Fruit fly (Drosophila melanogaster) whole organism, pupa: ENCODE data around the gene BORCS6.

ENCODE experiments used
- CG10348 ChIP-seq: fragments of 200-800 bp; sonication (Bioruptor generic); IDR thresholded peaks from 2 replicates; pipeline ENCODE4 v1.3.6; 2022; ENCODE audit warnings: missing biosample characterization, missing genetic modification characterization
- CG12605 ChIP-seq: fragments of 200-800 bp; sonication (Bioruptor generic); IDR thresholded peaks from 2 replicates; pipeline ENCODE4 v1.3.6; 2022; ENCODE audit warnings: missing biosample characterization, missing genetic modification characterization
- CG13204 ChIP-seq: fragments of 200-800 bp; sonication (Bioruptor generic); optimal IDR thresholded peaks from 2 replicates; lab custom pipeline; 2018; ENCODE audit warnings: missing biosample characterization, mild to moderate bottlenecking, missing genetic modification characterization, moderate library complexity
- CG14655 ChIP-seq: fragments of 200-800 bp; sonication (Bioruptor generic); optimal IDR thresholded peaks from 3 replicates; lab custom pipeline; 2017; ENCODE audit warnings: mild to moderate bottlenecking, missing biosample characterization, missing genetic modification reagents, missing genetic modification characterization
- CG15710 ChIP-seq: fragments of 200-800 bp; sonication (Bioruptor generic); optimal IDR thresholded peaks from 2 replicates; lab custom pipeline; 2018; ENCODE audit warnings: missing biosample characterization, mild to moderate bottlenecking, missing genetic modification characterization, moderate library complexity
- CG17806 ChIP-seq: fragments of 200-800 bp; sonication (Bioruptor generic); optimal IDR thresholded peaks from 2 replicates; lab custom pipeline; 2018; ENCODE audit warnings: missing biosample characterization, mild to moderate bottlenecking, missing genetic modification characterization, moderate library complexity
- CG32121 ChIP-seq: fragments of 200-800 bp; sonication (Bioruptor generic); IDR thresholded peaks from 2 replicates; pipeline ENCODE4 v1.3.6; 2022; ENCODE audit warnings: missing biosample characterization, missing genetic modification characterization
- CG34367 ChIP-seq: fragments of 200-800 bp; sonication (Bioruptor generic); optimal IDR thresholded peaks from 2 replicates; lab custom pipeline; 2018; ENCODE audit warnings: missing biosample characterization, mild to moderate bottlenecking, missing genetic modification characterization
- CG4496 ChIP-seq: fragments of 200-800 bp; sonication (Bioruptor generic); IDR thresholded peaks from 3 replicates; pipeline ENCODE4 v1.3.6; 2022; ENCODE audit warnings: missing biosample characterization, missing genetic modification characterization
- CG8159 ChIP-seq: fragments of 200-800 bp; sonication (Bioruptor generic); optimal IDR thresholded peaks from 3 replicates; lab custom pipeline; 2018; ENCODE audit warnings: missing biosample characterization, mild to moderate bottlenecking, missing genetic modification characterization, moderate library complexity
- CG8301 ChIP-seq: fragments of 200-800 bp; sonication (Bioruptor generic); optimal IDR thresholded peaks from 2 replicates; lab custom pipeline; 2018; ENCODE audit warnings: missing biosample characterization, mild to moderate bottlenecking, missing genetic modification characterization
- CG9948 ChIP-seq: fragments of 200-800 bp; sonication (Bioruptor generic); optimal IDR thresholded peaks from 2 replicates; lab custom pipeline; 2018; ENCODE audit warnings: missing biosample characterization, mild to moderate bottlenecking, missing genetic modification characterization, moderate library complexity
- D1 ChIP-seq: fragments of 200-800 bp; sonication (Bioruptor generic); optimal IDR thresholded peaks from 2 replicates; lab custom pipeline; 2018; ENCODE audit warnings: missing biosample characterization, mild to moderate bottlenecking, missing genetic modification characterization, moderate library complexity
- EcR ChIP-seq: fragments of 200-800 bp; sonication (Bioruptor generic); optimal IDR thresholded peaks from 3 replicates; lab custom pipeline; 2019; ENCODE audit warnings: missing biosample characterization, missing genetic modification characterization, mild to moderate bottlenecking, moderate library complexity, missing genetic modification reagents
- Ets98B ChIP-seq: fragments of 200-800 bp; sonication (Bioruptor generic); IDR thresholded peaks from 2 replicates; pipeline ENCODE4 v1.3.6; 2022; ENCODE audit warnings: missing biosample characterization, missing genetic modification characterization
- Pif1A ChIP-seq: fragments of 200-800 bp; sonication (Bioruptor generic); optimal IDR thresholded peaks from 3 replicates; lab custom pipeline; 2016; ENCODE audit warnings: missing biosample characterization, missing genetic modification characterization
- Pif1B ChIP-seq: fragments of 200-800 bp; sonication (Bioruptor generic); optimal IDR thresholded peaks from 3 replicates; lab custom pipeline; 2016; ENCODE audit warnings: missing biosample characterization, missing genetic modification characterization
- Snoo ChIP-seq: fragments of 200-800 bp; sonication (Bioruptor generic); optimal IDR thresholded peaks from 3 replicates; lab custom pipeline; 2017; ENCODE audit warnings: missing biosample characterization, mild to moderate bottlenecking, missing genetic modification characterization, inconsistent platforms
- fd96Ca ChIP-seq: fragments of 200-800 bp; sonication (Bioruptor generic); IDR thresholded peaks from 3 replicates; pipeline ENCODE4 v1.3.6; 2022; ENCODE audit warnings: missing biosample characterization, missing genetic modification characterization
- gl ChIP-seq: fragments of 200-800 bp; sonication (Bioruptor generic); optimal IDR thresholded peaks from 2 replicates; lab custom pipeline; 2018; ENCODE audit warnings: missing biosample characterization, mild to moderate bottlenecking, missing genetic modification characterization
- rn ChIP-seq: fragments of 200-800 bp; sonication (Bioruptor generic); IDR thresholded peaks from 2 replicates; pipeline ENCODE4 v1.3.6; 2022; ENCODE audit warnings: missing biosample characterization, missing genetic modification characterization

The BORCS6 gene

dm6 chr3L:589290-590281 is 48.9 kb downstream of the BORCS6 start:
- TF ChIP-seq CG15710 (peak; percentile 87), CG13204 (GFP tag; lab: Kevin White, UChicago) (peak; percentile 92), Pif1B (GFP tag; lab: Kevin White, UChicago) (peak; percentile 89), Pif1A (GFP tag; lab: Kevin White, UChicago) (peak; percentile 88), gl (tag; lab: Kevin White, UChicago) (peak; percentile 75), CG9948 (tag; lab: Kevin White, UChicago) (peak; percentile 82), EcR (GFP tag; lab: Kevin White, UChicago) (no peak), CG17806 (tag; lab: Kevin White, UChicago) (peak; percentile 87), fd96Ca (GFP tag; lab: Robert Waterston, UW) (peak; percentile 94), CG12605 (GFP tag; lab: Robert Waterston, UW) (peak; percentile 89), CG4496 (peak; percentile 94), CG8301 (tag; lab: Kevin White, UChicago) (peak; percentile 86), rn (peak; percentile 88), D1 (no peak), CG8159 (tag; lab: Kevin White, UChicago) (peak; percentile 85), Ets98B (GFP tag; lab: Robert Waterston, UW) (peak; percentile 95), CG32121 (peak; percentile 92), CG14655 (peak; percentile 86), Snoo (tag; lab: Kevin White, UChicago) (no peak), CG10348 (GFP tag; lab: Robert Waterston, UW) (peak; percentile 59), CG34367 (tag; lab: Kevin White, UChicago) (peak; percentile 84)
- TF ChIP-seq, all 21 proteins: peak for 18

DNA sequence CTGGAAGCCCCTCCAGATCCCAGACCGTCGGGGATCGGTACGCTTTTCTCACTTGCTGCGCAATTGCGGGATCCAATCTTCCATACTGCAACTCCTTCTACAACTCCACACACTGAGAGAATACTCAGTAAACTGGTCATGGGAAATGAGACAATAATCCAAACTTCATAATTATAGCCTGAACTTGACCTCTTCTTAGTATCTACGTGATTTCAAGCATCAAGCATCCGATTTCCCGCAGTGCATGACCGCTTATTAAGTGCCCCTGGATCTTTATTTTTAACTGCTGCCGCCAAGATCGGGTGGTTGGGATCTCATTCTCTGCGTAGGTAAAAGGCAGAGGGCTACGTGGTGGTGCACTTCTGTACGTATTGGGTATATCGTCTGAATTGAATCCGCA is 50.7 kb downstream of the BORCS6 start:
- TF ChIP-seq CG15710 (peak; percentile 39), gl (tag; lab: Kevin White, UChicago) (peak; percentile 31), CG9948 (tag; lab: Kevin White, UChicago) (peak; percentile 42), CG17806 (tag; lab: Kevin White, UChicago) (peak; percentile 46), CG12605 (GFP tag; lab: Robert Waterston, UW) (no peak), CG4496 (peak; percentile 39; the same call in 1 of the 3 replicates), fd96Ca (GFP tag; lab: Robert Waterston, UW) (peak; percentile 51; the same call in 1 of the 3 replicates), D1 (no peak)
